Worm (Caenorhabditis elegans) whole organism, L3 larva: ENCODE results near the gene pan-1.
A peak's percentile ranks its signal among the peaks of the same experiment; 100 is the strongest.

Experiments
- R02D3.7 ChIP-seq: fragments of 150-350 bp; optimal IDR thresholded peaks from 2 replicates; lab custom pipeline; 2014; ENCODE audit warnings: missing biosample characterization, missing genetic modification characterization
- ZK546.5 ChIP-seq: sonication (generic microtip); optimal IDR thresholded peaks from 2 replicates; lab custom pipeline; 2017; ENCODE audit warnings: missing biosample characterization, missing genetic modification characterization
- aly-2 ChIP-seq: fragments of 150-350 bp; optimal IDR thresholded peaks from 2 replicates; lab custom pipeline; 2014; ENCODE audit warnings: missing biosample characterization, missing genetic modification characterization
- ama-1 ChIP-seq: fragments of 150-350 bp; optimal IDR thresholded peaks from 2 replicates; lab custom pipeline; 2018
- ceh-16 ChIP-seq: sonication (generic microtip); optimal IDR thresholded peaks from 2 replicates; lab custom pipeline; 2017; ENCODE audit warnings: missing biosample characterization, missing genetic modification characterization
- ceh-28 ChIP-seq: fragments of 150-350 bp; optimal IDR thresholded peaks from 2 replicates; lab custom pipeline; 2014; ENCODE audit warnings: missing biosample characterization, missing genetic modification reagents, missing genetic modification characterization
- ceh-82 ChIP-seq: fragments of 150-350 bp; optimal IDR thresholded peaks from 2 replicates; lab custom pipeline; 2014; ENCODE audit warnings: missing biosample characterization, missing genetic modification characterization
- egl-5 ChIP-seq: fragments of 150-350 bp; optimal IDR thresholded peaks from 2 replicates; lab custom pipeline; 2017; ENCODE audit warnings: missing biosample characterization, missing genetic modification reagents, missing genetic modification characterization, inconsistent platforms
- elt-1 ChIP-seq: fragments of 150-350 bp; optimal IDR thresholded peaks from 2 replicates; lab custom pipeline; 2014; ENCODE audit warnings: missing biosample characterization, missing genetic modification characterization
- elt-2 ChIP-seq: sonication (generic microtip); optimal IDR thresholded peaks from 2 replicates; lab custom pipeline; 2016; ENCODE audit warnings: missing genetic modification reagents, mild to moderate bottlenecking, missing genetic modification characterization, missing compliant biosample characterization
- elt-3 ChIP-seq, 3 experiments: fragments of 150-350 bp in 1 of 3; sonication (generic microtip) in 2 of 3; optimal IDR thresholded peaks; 2 replicates in 2 of 3; 4 replicates in 1 of 3; lab custom pipeline; 2014 to 2017; ENCODE audit warnings: missing biosample characterization in 3 of 3, missing genetic modification characterization in 3 of 3
- fkh-10 ChIP-seq: sonication (generic microtip); optimal IDR thresholded peaks from 2 replicates; lab custom pipeline; 2017; ENCODE audit warnings: missing biosample characterization, missing genetic modification reagents, missing genetic modification characterization
- fkh-2 ChIP-seq: fragments of 150-350 bp; optimal IDR thresholded peaks from 2 replicates; lab custom pipeline; 2014; ENCODE audit warnings: missing biosample characterization, missing genetic modification reagents, missing genetic modification characterization
- hmg-11 ChIP-seq: sonication (generic microtip); optimal IDR thresholded peaks from 2 replicates; lab custom pipeline; 2016; ENCODE audit warnings: missing genetic modification characterization, missing compliant biosample characterization
- lin-15B ChIP-seq: fragments of 150-350 bp; optimal IDR thresholded peaks from 2 replicates; lab custom pipeline; 2014; ENCODE audit warnings: missing biosample characterization, missing genetic modification characterization
- lsy-12 ChIP-seq: sonication (generic microtip); optimal IDR thresholded peaks from 2 replicates; lab custom pipeline; 2016; ENCODE audit warnings: mild to moderate bottlenecking, missing genetic modification characterization, missing compliant biosample characterization
- mml-1 ChIP-seq: fragments of 150-350 bp; sonication (generic microtip); optimal IDR thresholded peaks from 3 replicates; lab custom pipeline; 2014; ENCODE audit warnings: missing biosample characterization, missing genetic modification characterization
- nfya-1 ChIP-seq: sonication (generic microtip); optimal IDR thresholded peaks from 2 replicates; lab custom pipeline; 2017; ENCODE audit warnings: missing genetic modification characterization, mild to moderate bottlenecking, missing compliant biosample characterization, antibody characterized with exemption, moderate library complexity; ENCODE audit not compliant: insufficient read depth
- nhr-12 ChIP-seq: fragments of 150-350 bp; optimal IDR thresholded peaks from 2 replicates; lab custom pipeline; 2014; ENCODE audit warnings: missing biosample characterization, missing genetic modification characterization
- nhr-23 ChIP-seq: fragments of 150-350 bp; optimal IDR thresholded peaks from 2 replicates; lab custom pipeline; 2014; ENCODE audit warnings: missing biosample characterization, missing genetic modification reagents, missing genetic modification characterization
- nhr-237 ChIP-seq: fragments of 150-350 bp; optimal IDR thresholded peaks from 2 replicates; lab custom pipeline; 2014; ENCODE audit warnings: missing biosample characterization, missing genetic modification characterization
- nhr-25 ChIP-seq: sonication (generic microtip); optimal IDR thresholded peaks from 2 replicates; lab custom pipeline; 2017; ENCODE audit warnings: missing biosample characterization, missing genetic modification characterization
- nhr-28 ChIP-seq: fragments of 150-350 bp; optimal IDR thresholded peaks from 2 replicates; lab custom pipeline; 2014; ENCODE audit warnings: missing biosample characterization, missing genetic modification characterization
- nhr-67 ChIP-seq: fragments of 150-350 bp; optimal IDR thresholded peaks from 2 replicates; lab custom pipeline; 2014; ENCODE audit warnings: missing biosample characterization, missing genetic modification characterization
- nhr-77 ChIP-seq: fragments of 150-350 bp; optimal IDR thresholded peaks from 2 replicates; lab custom pipeline; 2014; ENCODE audit warnings: missing biosample characterization, missing genetic modification characterization
- pha-4 ChIP-seq: fragments of 150-350 bp; optimal IDR thresholded peaks from 2 replicates; lab custom pipeline; 2014; ENCODE audit warnings: missing biosample characterization, missing genetic modification reagents, missing genetic modification characterization
- sea-2 ChIP-seq: fragments of 150-350 bp; sonication (generic microtip); optimal IDR thresholded peaks from 4 replicates; lab custom pipeline; 2014; ENCODE audit warnings: missing biosample characterization, missing genetic modification reagents, missing genetic modification characterization
- skn-1 ChIP-seq: fragments of 150-350 bp; optimal IDR thresholded peaks from 2 replicates; lab custom pipeline; 2014; ENCODE audit warnings: missing biosample characterization, missing genetic modification characterization
- snpc-4 ChIP-seq: fragments of 150-350 bp; optimal IDR thresholded peaks from 2 replicates; lab custom pipeline; 2014; ENCODE audit warnings: missing biosample characterization, missing genetic modification characterization
- tbx-2 ChIP-seq: sonication (generic microtip); optimal IDR thresholded peaks from 2 replicates; lab custom pipeline; 2016; ENCODE audit warnings: mild to moderate bottlenecking, missing genetic modification characterization, missing compliant biosample characterization
- unc-62 ChIP-seq: fragments of 150-350 bp; sonication (generic microtip); optimal IDR thresholded peaks from 4 replicates; lab custom pipeline; 2014; ENCODE audit warnings: missing biosample characterization, missing genetic modification reagents, missing genetic modification characterization
- ztf-11 ChIP-seq: fragments of 150-350 bp; optimal IDR thresholded peaks from 2 replicates; lab custom pipeline; 2014; ENCODE audit warnings: missing biosample characterization, missing genetic modification characterization
- ztf-4 ChIP-seq: fragments of 150-350 bp; optimal IDR thresholded peaks from 2 replicates; lab custom pipeline; 2014; ENCODE audit warnings: missing biosample characterization, missing genetic modification characterization

Gene pan-1

ce11 chrIII:4600139-4600762, 37.7 kb downstream of the pan-1 start, which contains the start of gene mab-21:
TSS of gene mab-21 (plus strand) at chrIII:4600753.
- TF ChIP-seq lsy-12 (no peak), pha-4 (tag; lab: Kevin White, UChicago) (no peak), elt-3 (tag; optimal IDR thresholded peaks at IDR 0.05; lab: Kevin White, UChicago) (peak in 1 of 3 experiments; percentile 34), nhr-25 (tag; lab: Kevin White, UChicago) (peak; percentile 5), nhr-23 (tag; lab: Kevin White, UChicago) (peak; percentile 0)

- TF ChIP-seq ama-1 (lab: Kevin White, UChicago): no peak
- no peak for TF ChIP-seq nfya-1 (tag; lab: Kevin White, UChicago)
- TF ChIP-seq elt-3 (tag; optimal IDR thresholded peaks at IDR 0.05; lab: Kevin White, UChicago): no peak
- no peak for TF ChIP-seq hmg-11 (tag; lab: Kevin White, UChicago)
- no peak for TF ChIP-seq aly-2
- no peak for TF ChIP-seq tbx-2 (tag; lab: Kevin White, UChicago)
- no peak for TF ChIP-seq snpc-4 (tag; lab: Kevin White, UChicago)
- no peak for TF ChIP-seq nhr-77 (tag; lab: Kevin White, UChicago)
- no peak for TF ChIP-seq elt-1 (tag; lab: Kevin White, UChicago)
- TF ChIP-seq ZK546.5: no peak
- no peak for TF ChIP-seq nhr-23 (tag; lab: Kevin White, UChicago)
- TF ChIP-seq ztf-11 (tag; lab: Kevin White, UChicago): no peak
- no peak for TF ChIP-seq lin-15B (tag; lab: Kevin White, UChicago)
- no peak for TF ChIP-seq elt-2 (tag; lab: Kevin White, UChicago)
- no peak for TF ChIP-seq fkh-2
Measured at ce11 chrIII:4601286-4601685, 38.7 kb downstream of the pan-1 start.

ce11 chrIII:4603837-4604236, 41.3 kb downstream of the pan-1 start:
- TF ChIP-seq egl-5 (tag; lab: Kevin White, UChicago) (peak; percentile 93), nhr-25 (tag; lab: Kevin White, UChicago) (no peak)

ce11 chrIII:4612334-4612953, 49.9 kb downstream of the pan-1 start, which contains the start of gene sel-2:
TSS of gene sel-2 (minus strand) at chrIII:4612384.
- TF ChIP-seq elt-2 (tag; lab: Kevin White, UChicago) (no peak), nfya-1 (tag; lab: Kevin White, UChicago) (peak; percentile 36), mml-1 (tag; lab: Kevin White, UChicago) (no peak), fkh-2 (no peak), hmg-11 (tag; lab: Kevin White, UChicago) (peak; percentile 61), ama-1 (lab: Kevin White, UChicago) (no peak), lin-15B (tag; lab: Kevin White, UChicago) (peak; percentile 0), ztf-4 (no peak), skn-1 (tag; lab: Kevin White, UChicago) (no peak), nhr-77 (tag; lab: Kevin White, UChicago) (no peak), ZK546.5 (no peak), ztf-11 (tag; lab: Kevin White, UChicago) (no peak), R02D3.7 (no peak), nhr-25 (tag; lab: Kevin White, UChicago) (peak; percentile 39), snpc-4 (tag; lab: Kevin White, UChicago) (peak; percentile 65), fkh-10 (GFP tag; lab: Kevin White, UChicago) (no peak), sea-2 (no peak), nhr-12 (no peak), aly-2 (no peak), ceh-16 (tag; lab: Kevin White, UChicago) (no peak), ceh-28 (tag; lab: Kevin White, UChicago) (no peak), ceh-82 (tag; lab: Kevin White, UChicago) (no peak), unc-62 (GFP tag; lab: Kevin White, UChicago) (no peak), pha-4 (tag; lab: Kevin White, UChicago) (peak; percentile 57), nhr-237 (tag; lab: Kevin White, UChicago) (no peak), lsy-12 (no peak), nhr-67 (no peak), nhr-28 (tag; lab: Kevin White, UChicago) (no peak)
